Worm (Caenorhabditis elegans): Measurements from ENCODE around the gene Y75B8A.18.

DNA sequence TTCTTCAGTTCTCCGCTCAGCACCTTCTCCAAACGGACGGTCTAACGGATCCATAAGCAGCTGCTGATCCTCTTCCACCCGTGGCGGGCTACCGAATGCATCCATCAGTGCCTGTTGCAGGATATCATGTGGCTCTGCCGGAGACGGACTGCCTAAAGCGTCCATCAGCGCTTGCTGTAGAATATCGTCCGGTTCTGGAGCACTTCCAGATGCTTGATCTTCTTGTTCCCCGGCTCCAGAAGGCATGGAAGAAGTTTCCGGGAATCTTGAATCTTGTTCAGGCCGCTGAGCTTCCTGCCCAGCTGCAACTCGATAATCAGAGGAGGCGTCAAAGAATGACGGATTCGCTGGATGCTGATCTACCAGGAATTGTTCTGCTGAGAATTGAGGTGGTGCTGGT, 20.8 kb downstream of the Y75B8A.18 start:
- TF ChIP-seq unc-62 (GFP tag; optimal IDR thresholded peaks at IDR 0.05): no peak
- no peak for TF ChIP-seq nhr-25 (tag; optimal IDR thresholded peaks at IDR 0.05)
- no peak for TF ChIP-seq nhr-28 (tag; optimal IDR thresholded peaks at IDR 0.05)
- no peak for TF ChIP-seq nhr-11 (tag; optimal IDR thresholded peaks at IDR 0.05)
